Fruit fly (Drosophila melanogaster) whole organism, embryonic: Measurements from ENCODE around the gene Nlg2.

Experiments used
- Bgb ChIP-seq: fragments of 200-800 bp; sonication (Bioruptor generic); IDR thresholded peaks from 2 replicates; pipeline ENCODE4 v1.3.6; 2022; ENCODE audit warnings: missing biosample characterization, missing genetic modification characterization; ENCODE audit not compliant: partially characterized antibody
- CG10431 ChIP-seq: fragments of 200-800 bp; sonication (Bioruptor generic); optimal IDR thresholded peaks from 3 replicates; lab custom pipeline; 2018; ENCODE audit warnings: missing biosample characterization, mild to moderate bottlenecking, missing genetic modification characterization
- CG11695 ChIP-seq: fragments of 200-800 bp; sonication (Bioruptor generic); IDR thresholded peaks from 3 replicates; pipeline ENCODE4 v1.3.6; 2022; ENCODE audit warnings: missing biosample characterization, missing genetic modification characterization
- CG12219 ChIP-seq: fragments of 200-800 bp; sonication (Bioruptor generic); optimal IDR thresholded peaks from 3 replicates; lab custom pipeline; 2018; ENCODE audit warnings: missing biosample characterization, mild to moderate bottlenecking, missing genetic modification characterization
- CG12942 ChIP-seq: fragments of 200-800 bp; sonication (Bioruptor generic); optimal IDR thresholded peaks from 3 replicates; lab custom pipeline; 2016; ENCODE audit warnings: missing biosample characterization, missing genetic modification characterization
- CG13287 ChIP-seq: fragments of 200-800 bp; sonication (Bioruptor generic); IDR thresholded peaks from 2 replicates; pipeline ENCODE4 v1.3.6; 2022; ENCODE audit warnings: missing biosample characterization, missing genetic modification characterization; ENCODE audit not compliant: partially characterized antibody
- CG1529 ChIP-seq: fragments of 200-800 bp; sonication (Bioruptor generic); optimal IDR thresholded peaks from 3 replicates; lab custom pipeline; 2018; ENCODE audit warnings: missing biosample characterization, missing genetic modification characterization
- CG1647 ChIP-seq: fragments of 200-800 bp; sonication (Bioruptor generic); optimal IDR thresholded peaks from 3 replicates; lab custom pipeline; 2016; ENCODE audit warnings: missing biosample characterization, missing genetic modification characterization
- CG16815 ChIP-seq: fragments of 200-800 bp; sonication (Bioruptor generic); optimal IDR thresholded peaks from 3 replicates; lab custom pipeline; 2017; ENCODE audit warnings: missing biosample characterization, mild to moderate bottlenecking, missing genetic modification characterization
- CG16863 ChIP-seq: fragments of 200-800 bp; sonication (Bioruptor generic); optimal IDR thresholded peaks from 3 replicates; lab custom pipeline; 2016; ENCODE audit warnings: missing biosample characterization, missing genetic modification characterization
- CG17359 ChIP-seq: fragments of 200-800 bp; sonication (Bioruptor generic); optimal IDR thresholded peaks from 3 replicates; lab custom pipeline; 2018; ENCODE audit warnings: missing biosample characterization, mild to moderate bottlenecking, missing genetic modification characterization, moderate library complexity
- CG17829 ChIP-seq: fragments of 200-800 bp; optimal IDR thresholded peaks from 2 replicates; lab custom pipeline; 2019; ENCODE audit warnings: missing biosample characterization, mild to moderate bottlenecking, missing genetic modification characterization, moderate library complexity
- CG33213 ChIP-seq: fragments of 200-800 bp; sonication (Bioruptor generic); optimal IDR thresholded peaks from 3 replicates; lab custom pipeline; 2016; ENCODE audit warnings: missing biosample characterization, missing genetic modification characterization
- CG4820 ChIP-seq: fragments of 200-800 bp; sonication (Bioruptor generic); optimal IDR thresholded peaks from 3 replicates; lab custom pipeline; 2016; ENCODE audit warnings: missing biosample characterization, missing genetic modification characterization
- CG6654 ChIP-seq: fragments of 200-800 bp; sonication (Bioruptor generic); optimal IDR thresholded peaks from 2 replicates; lab custom pipeline; 2017; ENCODE audit warnings: missing biosample characterization, mild to moderate bottlenecking, missing genetic modification characterization
- CG7271 ChIP-seq: fragments of 200-800 bp; sonication (Bioruptor generic); optimal IDR thresholded peaks from 2 replicates; lab custom pipeline; 2018; ENCODE audit warnings: missing biosample characterization, mild to moderate bottlenecking, missing genetic modification characterization, moderate library complexity
- CG7357 ChIP-seq: fragments of 200-800 bp; sonication (Bioruptor generic); IDR thresholded peaks from 3 replicates; pipeline ENCODE4 v1.3.6; 2022; ENCODE audit warnings: missing biosample characterization, missing genetic modification characterization
- CG8281 ChIP-seq: fragments of 200-800 bp; sonication (Bioruptor generic); optimal IDR thresholded peaks from 2 replicates; lab custom pipeline; 2018; ENCODE audit warnings: missing biosample characterization, mild to moderate bottlenecking, missing genetic modification characterization, moderate library complexity
- CG9932 ChIP-seq: fragments of 200-800 bp; sonication (Bioruptor generic); IDR thresholded peaks from 2 replicates; pipeline ENCODE4 v1.3.6; 2022; ENCODE audit warnings: missing biosample characterization, missing genetic modification characterization
- Dfd ChIP-seq, 2 experiments: fragments of >200 bp; optimal IDR thresholded peaks; 2 replicates each; lab custom pipeline; 2017; ENCODE audit warnings: missing biosample characterization in 2 of 2, missing genetic modification characterization in 2 of 2
- Dip3 ChIP-seq: fragments of 200-800 bp; sonication (Bioruptor generic); optimal IDR thresholded peaks from 3 replicates; lab custom pipeline; 2016; ENCODE audit warnings: missing biosample characterization, missing genetic modification characterization
- E2f1 ChIP-seq: fragments of 200-800 bp; sonication (Bioruptor generic); IDR thresholded peaks from 2 replicates; pipeline ENCODE4 v1.3.6; 2022; ENCODE audit warnings: missing biosample characterization, missing genetic modification characterization
- Ets65A ChIP-seq: fragments of 200-800 bp; sonication (Bioruptor generic); peaks from one replicate; lab custom pipeline; 2016; ENCODE audit warnings: missing biosample characterization, missing genetic modification characterization
- HHEX ChIP-seq: fragments of 200-800 bp; sonication (Bioruptor generic); optimal IDR thresholded peaks from 3 replicates; lab custom pipeline; 2017; ENCODE audit warnings: missing biosample characterization, mild to moderate bottlenecking, missing genetic modification characterization, missing genetic modification reagents
- HLH4C ChIP-seq: fragments of 200-800 bp; sonication (Bioruptor generic); IDR thresholded peaks from 3 replicates; pipeline ENCODE4 v1.3.6; 2022; ENCODE audit warnings: missing biosample characterization, missing genetic modification characterization; ENCODE audit not compliant: partially characterized antibody
- Hsf ChIP-seq: fragments of 200-800 bp; sonication (Bioruptor generic); optimal IDR thresholded peaks from 3 replicates; lab custom pipeline; 2016; ENCODE audit warnings: missing biosample characterization, missing genetic modification characterization
- Mrtf ChIP-seq: fragments of 200-800 bp; sonication (Bioruptor generic); IDR thresholded peaks from 3 replicates; pipeline ENCODE4 v1.3.6; 2022; ENCODE audit warnings: missing biosample characterization, missing genetic modification characterization
- Neu2 ChIP-seq: fragments of 200-800 bp; sonication (Bioruptor generic); optimal IDR thresholded peaks from 3 replicates; lab custom pipeline; 2016; ENCODE audit warnings: missing biosample characterization, missing genetic modification characterization, borderline replicate concordance
- Nf-YA ChIP-seq: fragments of 200-800 bp; sonication (Bioruptor generic); IDR thresholded peaks from 2 replicates; pipeline ENCODE4 v1.3.6; 2022; ENCODE audit warnings: missing biosample characterization, missing genetic modification characterization
- Nf-YC ChIP-seq: fragments of 200-800 bp; optimal IDR thresholded peaks from 3 replicates; lab custom pipeline; 2019; ENCODE audit warnings: missing biosample characterization, mild to moderate bottlenecking, missing genetic modification characterization, moderate library complexity
- Oli ChIP-seq: fragments of 200-800 bp; sonication (Bioruptor generic); optimal IDR thresholded peaks from 2 replicates; lab custom pipeline; 2018; ENCODE audit warnings: missing biosample characterization, mild to moderate bottlenecking, missing genetic modification characterization, moderate library complexity
- Pdp1 ChIP-seq, 2 experiments: fragments of 200-800 bp; sonication (Bioruptor generic); optimal IDR thresholded peaks; 3 replicates each; lab custom pipeline; 2016; ENCODE audit warnings: missing biosample characterization in 2 of 2, missing genetic modification characterization in 2 of 2, mild to moderate bottlenecking in 1 of 2, moderate library complexity in 1 of 2
- Side ChIP-seq: fragments of 200-800 bp; sonication (Bioruptor generic); optimal IDR thresholded peaks from 2 replicates; lab custom pipeline; 2016; ENCODE audit warnings: missing biosample characterization, missing genetic modification characterization
- Stat92E ChIP-seq, 3 experiments: fragments of >200 bp in 2 of 3; fragments of 200-800 bp in 1 of 3; sonication (Bioruptor generic) in 1 of 3; optimal IDR thresholded peaks; 2 replicates each; lab custom pipeline; 2017 to 2019; ENCODE audit warnings: missing biosample characterization in 3 of 3, missing genetic modification characterization in 3 of 3, mild to moderate bottlenecking in 1 of 3, moderate library complexity in 1 of 3
- btn ChIP-seq: fragments of 200-800 bp; sonication (Bioruptor generic); optimal IDR thresholded peaks from 2 replicates; lab custom pipeline; 2016; ENCODE audit warnings: missing biosample characterization, missing genetic modification characterization
- hb ChIP-seq: fragments of 200-800 bp; sonication (Bioruptor generic); IDR thresholded peaks from 3 replicates; pipeline ENCODE4 v1.3.6; 2022; ENCODE audit warnings: missing biosample characterization, missing genetic modification characterization; ENCODE audit not compliant: partially characterized antibody
- jumu ChIP-seq: fragments of 200-800 bp; sonication (Bioruptor generic); optimal IDR thresholded peaks from 3 replicates; lab custom pipeline; 2016; ENCODE audit warnings: missing biosample characterization, missing genetic modification characterization
- mld ChIP-seq: fragments of 200-800 bp; sonication (Bioruptor generic); IDR thresholded peaks from 3 replicates; pipeline ENCODE4 v1.3.6; 2022; ENCODE audit warnings: missing biosample characterization, missing genetic modification characterization; ENCODE audit not compliant: partially characterized antibody
- nau ChIP-seq: fragments of 200-800 bp; sonication (Bioruptor generic); optimal IDR thresholded peaks from 3 replicates; lab custom pipeline; 2017; ENCODE audit warnings: missing biosample characterization, mild to moderate bottlenecking, missing genetic modification characterization, missing genetic modification reagents
- nerfin-1 ChIP-seq: fragments of 200-800 bp; sonication (Bioruptor generic); optimal IDR thresholded peaks from 3 replicates; lab custom pipeline; 2019; ENCODE audit warnings: missing biosample characterization, mild to moderate bottlenecking, missing genetic modification characterization, moderate library complexity
- nom ChIP-seq: fragments of 200-800 bp; sonication (Bioruptor generic); optimal IDR thresholded peaks from 2 replicates; lab custom pipeline; 2017; ENCODE audit warnings: missing biosample characterization, missing genetic modification characterization, mild to moderate bottlenecking, moderate library complexity, missing genetic modification reagents
- peb ChIP-seq: fragments of 200-800 bp; sonication (Bioruptor generic); IDR thresholded peaks from 2 replicates; pipeline ENCODE4 v1.3.6; 2022; ENCODE audit warnings: missing biosample characterization, missing genetic modification characterization
- ranshi ChIP-seq: fragments of 200-800 bp; sonication (Bioruptor generic); IDR thresholded peaks from 2 replicates; pipeline ENCODE4 v1.3.6; 2022; ENCODE audit warnings: missing biosample characterization, missing genetic modification characterization
- sim ChIP-seq: fragments of 200-800 bp; sonication (Bioruptor generic); IDR thresholded peaks from 2 replicates; pipeline ENCODE4 v1.3.6; 2022; ENCODE audit warnings: missing biosample characterization, missing genetic modification characterization
- sna ChIP-seq: fragments of 200-800 bp; sonication (Bioruptor generic); IDR thresholded peaks from 2 replicates; pipeline ENCODE4 v1.3.6; 2022; ENCODE audit warnings: missing biosample characterization, missing genetic modification characterization; ENCODE audit not compliant: partially characterized antibody
- sqz ChIP-seq: fragments of 200-800 bp; sonication (Bioruptor generic); optimal IDR thresholded peaks from 3 replicates; lab custom pipeline; 2018; ENCODE audit warnings: missing biosample characterization, mild to moderate bottlenecking, missing genetic modification characterization
- tap ChIP-seq: fragments of 200-800 bp; optimal IDR thresholded peaks from 3 replicates; lab custom pipeline; 2019; ENCODE audit warnings: missing biosample characterization, mild to moderate bottlenecking, missing genetic modification characterization, moderate library complexity
- tin ChIP-seq: fragments of 200-800 bp; sonication (Bioruptor generic); optimal IDR thresholded peaks from 3 replicates; lab custom pipeline; 2016; ENCODE audit warnings: missing biosample characterization, missing genetic modification characterization
- tup ChIP-seq: fragments of 200-800 bp; sonication (Bioruptor generic); optimal IDR thresholded peaks from 2 replicates; lab custom pipeline; 2016; ENCODE audit warnings: missing biosample characterization, mild to moderate bottlenecking, missing genetic modification characterization, moderate library complexity
- unpg ChIP-seq: fragments of 200-800 bp; sonication (Bioruptor generic); optimal IDR thresholded peaks from 3 replicates; lab custom pipeline; 2018; ENCODE audit warnings: missing biosample characterization, mild to moderate bottlenecking, missing genetic modification characterization, moderate library complexity
- zfh1 ChIP-seq: fragments of 200-800 bp; sonication (Bioruptor generic); IDR thresholded peaks from 3 replicates; pipeline ENCODE4 v1.3.6; 2022; ENCODE audit warnings: missing biosample characterization, missing genetic modification characterization

The Nlg2 gene

dm6 chr2L:6948540-6948942, 73.8 kb downstream of the Nlg2 start, which contains the start of gene ihog (continued):
- no peak for TF ChIP-seq CG6654 (GFP tag; lab: Kevin White, UChicago)
- no peak for TF ChIP-seq CG1647
- no peak for TF ChIP-seq jumu (GFP tag; lab: Kevin White, UChicago)
- TF ChIP-seq CG12219 (GFP tag; lab: Kevin White, UChicago) = no peak
- TF ChIP-seq tin (GFP tag; lab: Kevin White, UChicago) = no peak
- TF ChIP-seq CG1529 = no peak
- TF ChIP-seq Ets65A = no peak
- TF ChIP-seq HHEX (GFP tag; lab: Kevin White, UChicago) = no peak
- TF ChIP-seq Bgb (GFP tag; lab: Robert Waterston, UW) = peak; percentile 59
- TF ChIP-seq nau = no peak
- no peak for TF ChIP-seq ranshi (GFP tag; lab: Robert Waterston, UW)
- no peak for TF ChIP-seq CG8281 (tag; lab: Kevin White, UChicago)
- TF ChIP-seq btn (GFP tag; lab: Kevin White, UChicago) = no peak
- TF ChIP-seq Oli (tag; lab: Kevin White, UChicago) = no peak
- TF ChIP-seq tup = no peak
- TF ChIP-seq CG4820 (GFP tag; lab: Kevin White, UChicago) = no peak
- 0 out of 2 replicates have a peak, but pooled peaks have one; percentile 6 for TF ChIP-seq E2f1 (GFP tag; lab: Robert Waterston, UW)
- no peak for TF ChIP-seq CG33213
- TF ChIP-seq Pdp1 (GFP tag; optimal IDR thresholded peaks at IDR 0.05; lab: Kevin White, UChicago) = no peak
- TF ChIP-seq nom (GFP tag; lab: Kevin White, UChicago) = peak; percentile 20
- no peak for TF ChIP-seq CG16863 (GFP tag; lab: Kevin White, UChicago)
- TF ChIP-seq sna (GFP tag; lab: Robert Waterston, UW) = no peak
- no peak; the same call in 1 of the 2 replicates for TF ChIP-seq peb (GFP tag; lab: Robert Waterston, UW)
- TF ChIP-seq sim (GFP tag; lab: Robert Waterston, UW) = no peak
- no peak for TF ChIP-seq CG10431 (GFP tag; lab: Kevin White, UChicago)
- no peak for TF ChIP-seq zfh1 (GFP tag; lab: Robert Waterston, UW)
- no peak for TF ChIP-seq Stat92E (GFP tag; optimal IDR thresholded peaks at IDR 0.05; lab: Kevin White, UChicago)
- peak; percentile 46 for TF ChIP-seq tap
- no peak for TF ChIP-seq Nf-YA
- TF ChIP-seq CG16815 = no peak
- TF ChIP-seq CG9932 (GFP tag; lab: Robert Waterston, UW) = no peak
- no peak for TF ChIP-seq Dip3 (GFP tag; lab: Kevin White, UChicago)
- no peak for TF ChIP-seq sqz (GFP tag; lab: Kevin White, UChicago)
- no peak for TF ChIP-seq Mrtf (GFP tag; lab: Robert Waterston, UW)
- no peak for TF ChIP-seq Neu2 (GFP tag; lab: Kevin White, UChicago)
- no peak for TF ChIP-seq mld (GFP tag; lab: Robert Waterston, UW)
- 0 out of 3 replicates have a peak, but pooled peaks have one; percentile 9 for TF ChIP-seq HLH4C
- TF ChIP-seq hb (GFP tag; lab: Robert Waterston, UW) = no peak
- TF ChIP-seq nerfin-1 (tag; lab: Kevin White, UChicago) = peak; percentile 19
- no peak for TF ChIP-seq CG11695
- TF ChIP-seq Side (GFP tag; lab: Kevin White, UChicago) = no peak
- peak; percentile 12 for TF ChIP-seq CG17829 (tag; lab: Kevin White, UChicago)
- TF ChIP-seq CG17359 (tag; lab: Kevin White, UChicago) = no peak
- no peak for TF ChIP-seq Hsf
- peak; percentile 70 for TF ChIP-seq CG13287
- no peak for TF ChIP-seq Dfd (GFP tag; optimal IDR thresholded peaks at IDR 0.05; lab: Kevin White, UChicago)
- TF ChIP-seq CG12942 (GFP tag; lab: Kevin White, UChicago) = no peak
- TF ChIP-seq CG7357 (GFP tag; lab: Robert Waterston, UW) = no peak
- TF ChIP-seq Nf-YC (tag; lab: Kevin White, UChicago) = no peak
- no peak for TF ChIP-seq unpg (GFP tag; lab: Kevin White, UChicago)
- TF ChIP-seq CG7271 = no peak
